Fruit fly (Drosophila melanogaster): Measurements from ENCODE around the gene TfIIFalpha.

The TfIIFalpha gene

dm6 chr3R:6428935-6429334 is 48.7 kb downstream of the TfIIFalpha start:
- no peak for TF ChIP-seq CG3995 (GFP tag; optimal IDR thresholded peaks at IDR 0.05)
- TF ChIP-seq B-H2 (GFP tag; optimal IDR thresholded peaks at IDR 0.05): no peak
- no peak for TF ChIP-seq CG12236 (GFP tag; optimal IDR thresholded peaks at IDR 0.05)
- no peak for TF ChIP-seq Hmr (GFP tag; optimal IDR thresholded peaks at IDR 0.05)
- TF ChIP-seq Pdp1 (GFP tag; optimal IDR thresholded peaks at IDR 0.05): no peak
- peak; percentile 99 for TF ChIP-seq CG3407 (GFP tag; optimal IDR thresholded peaks at IDR 0.05)
- TF ChIP-seq pfk (GFP tag; optimal IDR thresholded peaks at IDR 0.05): peak; percentile 6
- TF ChIP-seq CG17385 (GFP tag; optimal IDR thresholded peaks at IDR 0.05): no peak
- no peak for TF ChIP-seq Rx (GFP tag; IDR thresholded peaks at IDR 0.05)
- no peak for TF ChIP-seq inv (GFP tag; IDR thresholded peaks at IDR 0.05; ENCODE audit: partially characterized antibody)
- no peak for TF ChIP-seq Asciz (GFP tag; optimal IDR thresholded peaks at IDR 0.05)
- no peak for TF ChIP-seq CG17802 (tag; optimal IDR thresholded peaks at IDR 0.05)
- no peak for TF ChIP-seq CG17612 (GFP tag; IDR thresholded peaks at IDR 0.05)
- no peak for TF ChIP-seq CG15601 (tag; optimal IDR thresholded peaks at IDR 0.05)

dm6 chr3R:6429706-6430105 is 49.4 kb downstream of the TfIIFalpha start:
- TF ChIP-seq CTCF (GFP tag; optimal IDR thresholded peaks at IDR 0.05): peak; percentile 80
- TF ChIP-seq CG4424 (GFP tag; optimal IDR thresholded peaks at IDR 0.05): no peak
- peak; percentile 60 for TF ChIP-seq Drgx (GFP tag; IDR thresholded peaks at IDR 0.05)

dm6 chr3R:6430206-6430605 is 49.9 kb downstream of the TfIIFalpha start:
- TF ChIP-seq D19B (GFP tag; optimal IDR thresholded peaks at IDR 0.05): no peak
- no peak for TF ChIP-seq Dref (GFP tag; IDR thresholded peaks at IDR 0.05)
- no peak for TF ChIP-seq CG32772 (GFP tag; IDR thresholded peaks at IDR 0.05)
- TF ChIP-seq Nf-YC (tag; optimal IDR thresholded peaks at IDR 0.05): peak; percentile 11
- no peak for TF ChIP-seq gsb (GFP tag; IDR thresholded peaks at IDR 0.05)
- peak; percentile 73 for TF ChIP-seq Hey (tag; optimal IDR thresholded peaks at IDR 0.05)
- no peak for TF ChIP-seq nau (GFP tag; optimal IDR thresholded peaks at IDR 0.05)
- no peak for TF ChIP-seq ems (GFP tag; optimal IDR thresholded peaks at IDR 0.05)
- no peak for TF ChIP-seq twi (tag; optimal IDR thresholded peaks at IDR 0.05)
- TF ChIP-seq sima (GFP tag; optimal IDR thresholded peaks at IDR 0.05): no peak
- TF ChIP-seq D (optimal IDR thresholded peaks at IDR 0.05): no peak
- peak; percentile 9 for TF ChIP-seq D (GFP tag; optimal IDR thresholded peaks at IDR 0.05)
- TF ChIP-seq CG12071 (GFP tag; optimal IDR thresholded peaks at IDR 0.05): no peak
- TF ChIP-seq Optix (GFP tag; IDR thresholded peaks at IDR 0.05): no peak
- no peak for TF ChIP-seq B-H2 (GFP tag; optimal IDR thresholded peaks at IDR 0.05)
- no peak for TF ChIP-seq CG12769 (tag; optimal IDR thresholded peaks at IDR 0.05)
- no peak for TF ChIP-seq sens (GFP tag)
- no peak for TF ChIP-seq repo (GFP tag; optimal IDR thresholded peaks at IDR 0.05)
- no peak for TF ChIP-seq MBD-R2 (GFP tag; IDR thresholded peaks at IDR 0.05)
- no peak for TF ChIP-seq CG16863 (GFP tag; optimal IDR thresholded peaks at IDR 0.05)
- peak; percentile 66 for TF ChIP-seq CG2712 (tag; optimal IDR thresholded peaks at IDR 0.05)
- TF ChIP-seq Dip2 (GFP tag; IDR thresholded peaks at IDR 0.05): no peak
- TF ChIP-seq CG9876 (GFP tag; optimal IDR thresholded peaks at IDR 0.05): no peak
- TF ChIP-seq CG9727 (GFP tag; optimal IDR thresholded peaks at IDR 0.05): no peak
- TF ChIP-seq ewg (GFP tag; optimal IDR thresholded peaks at IDR 0.05): no peak
- no peak for TF ChIP-seq CG1024 (GFP tag; IDR thresholded peaks at IDR 0.05)
- TF ChIP-seq CG3726 (GFP tag; IDR thresholded peaks at IDR 0.05): no peak
- TF ChIP-seq fd64A (GFP tag; optimal IDR thresholded peaks at IDR 0.05): no peak
- TF ChIP-seq inv (GFP tag; IDR thresholded peaks at IDR 0.05; ENCODE audit: partially characterized antibody): no peak
- TF ChIP-seq CG2202 (tag; optimal IDR thresholded peaks at IDR 0.05): no peak
- no peak for TF ChIP-seq CG2678 (tag; optimal IDR thresholded peaks at IDR 0.05)
- TF ChIP-seq en (GFP tag; optimal IDR thresholded peaks at IDR 0.05): no peak
- TF ChIP-seq BEAF-32 (GFP tag; optimal IDR thresholded peaks at IDR 0.05): no peak
- TF ChIP-seq tll (GFP tag; optimal IDR thresholded peaks at IDR 0.05): no peak
- TF ChIP-seq kay (GFP tag; optimal IDR thresholded peaks at IDR 0.05): no peak

All from whole organism, embryonic.